Fruit fly (Drosophila melanogaster) whole organism, prepupa: Measurements from ENCODE around the gene CG40470.

Experiments used
- CG16779 ChIP-seq: fragments of 200-800 bp; sonication (Bioruptor generic); optimal IDR thresholded peaks from 3 replicates; lab custom pipeline; 2017; ENCODE audit warnings: missing biosample characterization, mild to moderate bottlenecking, missing genetic modification characterization
- CG6854 ChIP-seq: fragments of 200-800 bp; sonication (Bioruptor generic); optimal IDR thresholded peaks from 2 replicates; lab custom pipeline; 2017; ENCODE audit warnings: missing biosample characterization, mild to moderate bottlenecking, missing genetic modification characterization
- achi ChIP-seq: fragments of 200-800 bp; sonication (Bioruptor generic); optimal IDR thresholded peaks from 3 replicates; lab custom pipeline; 2016; ENCODE audit warnings: missing biosample characterization, missing genetic modification characterization
- eg ChIP-seq: fragments of 200-800 bp; sonication (Bioruptor generic); IDR thresholded peaks from 3 replicates; pipeline ENCODE4 v1.3.6; 2022; ENCODE audit warnings: missing biosample characterization, missing genetic modification characterization

DNA sequence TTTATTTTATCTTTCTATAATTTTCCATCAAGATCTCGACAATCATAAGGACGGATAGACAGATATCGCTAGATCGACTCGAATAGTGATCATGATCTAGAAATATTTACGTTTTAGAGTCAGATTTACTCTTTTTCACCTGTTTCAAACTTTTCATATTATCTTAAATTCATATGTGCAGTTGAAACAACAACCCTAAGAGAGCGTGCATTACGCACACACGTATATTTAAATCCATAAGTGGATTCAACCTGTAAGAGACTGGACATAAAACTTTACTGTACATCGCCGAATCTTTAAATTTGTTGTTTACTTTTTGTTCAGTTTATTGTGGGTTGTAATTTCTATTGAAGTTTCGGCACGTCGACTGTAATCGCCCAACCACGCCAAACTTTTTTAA is 43.6 kb upstream of the CG40470 start:
- TF ChIP-seq CG6854 (GFP tag; lab: Kevin White, UChicago): no peak
- TF ChIP-seq eg: no peak
- TF ChIP-seq CG16779: no peak
- TF ChIP-seq achi (GFP tag; lab: Kevin White, UChicago): no peak
